Fruit fly (Drosophila melanogaster) whole organism, embryonic: ENCODE measurements around the gene gdl.
A peak's percentile ranks its signal among the peaks of the same experiment; 100 is the strongest.

Experiments used
- ATbp ChIP-seq: fragments of 200-800 bp; sonication (Bioruptor generic); optimal IDR thresholded peaks from 2 replicates; lab custom pipeline; 2017; ENCODE audit warnings: missing biosample characterization, mild to moderate bottlenecking, missing genetic modification characterization, missing genetic modification reagents
- Asciz ChIP-seq: fragments of 200-800 bp; sonication (Bioruptor generic); optimal IDR thresholded peaks from 2 replicates; lab custom pipeline; 2017; ENCODE audit warnings: missing biosample characterization, mild to moderate bottlenecking, missing genetic modification characterization, missing genetic modification reagents
- CG10209 ChIP-seq: fragments of 200-800 bp; sonication (Bioruptor generic); optimal IDR thresholded peaks from 3 replicates; lab custom pipeline; 2017; ENCODE audit warnings: missing biosample characterization, mild to moderate bottlenecking, missing genetic modification characterization, missing genetic modification reagents
- CG10959 ChIP-seq: fragments of 200-800 bp; sonication (Bioruptor generic); IDR thresholded peaks from 2 replicates; pipeline ENCODE4 v1.3.6; 2022; ENCODE audit warnings: missing biosample characterization, missing genetic modification characterization
- CG12071 ChIP-seq: fragments of 200-800 bp; sonication (Bioruptor generic); optimal IDR thresholded peaks from 3 replicates; lab custom pipeline; 2018; ENCODE audit warnings: missing biosample characterization, mild to moderate bottlenecking, missing genetic modification characterization
- CG15073 ChIP-seq: fragments of 200-800 bp; sonication (Bioruptor generic); optimal IDR thresholded peaks from 2 replicates; lab custom pipeline; 2016; ENCODE audit warnings: missing biosample characterization, missing genetic modification characterization
- CG17359 ChIP-seq: fragments of 200-800 bp; sonication (Bioruptor generic); optimal IDR thresholded peaks from 3 replicates; lab custom pipeline; 2018; ENCODE audit warnings: missing biosample characterization, mild to moderate bottlenecking, missing genetic modification characterization, moderate library complexity
- CG17568 ChIP-seq: fragments of 200-800 bp; sonication (Bioruptor generic); optimal IDR thresholded peaks from 2 replicates; lab custom pipeline; 2018; ENCODE audit warnings: missing biosample characterization, mild to moderate bottlenecking, missing genetic modification characterization, moderate library complexity
- CG17912 ChIP-seq: fragments of 200-800 bp; sonication (Bioruptor generic); optimal IDR thresholded peaks from 2 replicates; lab custom pipeline; 2018; ENCODE audit warnings: missing biosample characterization, mild to moderate bottlenecking, missing genetic modification characterization
- CG2678 ChIP-seq: fragments of 200-800 bp; sonication (Bioruptor generic); optimal IDR thresholded peaks from 3 replicates; lab custom pipeline; 2019; ENCODE audit warnings: missing biosample characterization, mild to moderate bottlenecking, missing genetic modification characterization, moderate library complexity
- CG3407 ChIP-seq: fragments of 200-800 bp; sonication (Bioruptor generic); optimal IDR thresholded peaks from 2 replicates; lab custom pipeline; 2018; ENCODE audit warnings: missing biosample characterization, mild to moderate bottlenecking, missing genetic modification characterization
- CG4404 ChIP-seq: fragments of 200-800 bp; sonication (Bioruptor generic); IDR thresholded peaks from 2 replicates; pipeline ENCODE4 v1.3.6; 2022; ENCODE audit warnings: missing biosample characterization, missing genetic modification characterization
- CG4707 ChIP-seq: fragments of 200-800 bp; sonication (Bioruptor generic); optimal IDR thresholded peaks from 2 replicates; lab custom pipeline; 2018; ENCODE audit warnings: missing biosample characterization, mild to moderate bottlenecking, missing genetic modification characterization, moderate library complexity
- CG6254 ChIP-seq: fragments of 200-800 bp; sonication (Bioruptor generic); optimal IDR thresholded peaks from 3 replicates; lab custom pipeline; 2017; ENCODE audit warnings: mild to moderate bottlenecking, missing biosample characterization, missing genetic modification reagents, missing genetic modification characterization
- CG8281 ChIP-seq: fragments of 200-800 bp; sonication (Bioruptor generic); optimal IDR thresholded peaks from 2 replicates; lab custom pipeline; 2018; ENCODE audit warnings: missing biosample characterization, mild to moderate bottlenecking, missing genetic modification characterization, moderate library complexity
- CG8924 ChIP-seq: fragments of 200-800 bp; optimal IDR thresholded peaks from 3 replicates; lab custom pipeline; 2019; ENCODE audit warnings: missing biosample characterization, mild to moderate bottlenecking, missing genetic modification characterization, moderate library complexity
- D ChIP-seq, 2 experiments: fragments of 200-800 bp in 1 of 2; fragments of >200 bp in 1 of 2; sonication (Bioruptor generic) in 1 of 2; optimal IDR thresholded peaks; 2 replicates in 1 of 2; 3 replicates in 1 of 2; lab custom pipeline; 2017; ENCODE audit warnings: mild to moderate bottlenecking in 1 of 2, missing biosample characterization in 1 of 2, missing genetic modification characterization in 1 of 2, missing genetic modification reagents in 1 of 2
- Dref ChIP-seq: fragments of 200-800 bp; sonication (Bioruptor generic); IDR thresholded peaks from 2 replicates; pipeline ENCODE4 v1.3.6; 2022; ENCODE audit warnings: missing biosample characterization, missing genetic modification characterization
- Drgx ChIP-seq: fragments of 200-800 bp; sonication (Bioruptor generic); IDR thresholded peaks from 2 replicates; pipeline ENCODE4 v1.3.6; 2022; ENCODE audit warnings: missing biosample characterization, missing genetic modification characterization
- Hr78 ChIP-seq, 2 experiments: fragments of 200-800 bp in 1 of 2; fragments of >200 bp in 1 of 2; sonication (Bioruptor generic) in 1 of 2; optimal IDR thresholded peaks; 2 replicates each; lab custom pipeline; 2017 to 2019; ENCODE audit warnings: missing biosample characterization in 2 of 2, missing genetic modification characterization in 2 of 2, mild to moderate bottlenecking in 1 of 2, moderate library complexity in 1 of 2
- Oli ChIP-seq: fragments of 200-800 bp; sonication (Bioruptor generic); optimal IDR thresholded peaks from 2 replicates; lab custom pipeline; 2018; ENCODE audit warnings: missing biosample characterization, mild to moderate bottlenecking, missing genetic modification characterization, moderate library complexity
- Rx ChIP-seq: fragments of 200-800 bp; sonication (Bioruptor generic); IDR thresholded peaks from 2 replicates; pipeline ENCODE4 v1.3.6; 2022; ENCODE audit warnings: missing biosample characterization, missing genetic modification characterization
- Ssrp ChIP-seq: fragments of 200-800 bp; sonication (Bioruptor generic); optimal IDR thresholded peaks from 2 replicates; lab custom pipeline; 2018; ENCODE audit warnings: missing biosample characterization, mild to moderate bottlenecking, missing genetic modification characterization, moderate library complexity
- bsh ChIP-seq, 2 experiments: fragments of 200-800 bp; sonication (Bioruptor generic); optimal IDR thresholded peaks; 2 replicates each; lab custom pipeline; 2017 to 2018; ENCODE audit warnings: mild to moderate bottlenecking in 2 of 2, missing biosample characterization in 2 of 2, missing genetic modification characterization in 2 of 2, moderate library complexity in 1 of 2
- chm ChIP-seq: fragments of 200-800 bp; sonication (Bioruptor generic); IDR thresholded peaks from 2 replicates; pipeline ENCODE4 v1.3.6; 2022; ENCODE audit warnings: missing biosample characterization, missing genetic modification characterization
- crp ChIP-seq, 2 experiments: fragments of 200-800 bp; sonication (Bioruptor generic); optimal IDR thresholded peaks; 2 replicates in 1 of 2; 3 replicates in 1 of 2; lab custom pipeline; 2017; ENCODE audit warnings: missing biosample characterization in 2 of 2, missing genetic modification characterization in 2 of 2, mild to moderate bottlenecking in 1 of 2, moderate library complexity in 1 of 2
- cwo ChIP-seq: fragments of 200-800 bp; sonication (Bioruptor generic); optimal IDR thresholded peaks from 3 replicates; lab custom pipeline; 2017; ENCODE audit warnings: missing biosample characterization, missing genetic modification characterization, mild to moderate bottlenecking, moderate library complexity, missing genetic modification reagents
- emc ChIP-seq: fragments of 200-800 bp; sonication (Bioruptor generic); optimal IDR thresholded peaks from 2 replicates; lab custom pipeline; 2016; ENCODE audit warnings: missing biosample characterization, missing genetic modification characterization
- eyg ChIP-seq: fragments of 200-800 bp; sonication (Bioruptor generic); optimal IDR thresholded peaks from 3 replicates; lab custom pipeline; 2016; ENCODE audit warnings: missing biosample characterization, missing genetic modification characterization
- gro ChIP-seq: fragments of 200-800 bp; sonication (Bioruptor generic); optimal IDR thresholded peaks from 2 replicates; lab custom pipeline; 2016; ENCODE audit warnings: missing biosample characterization, missing genetic modification characterization
- lbe ChIP-seq: fragments of 200-800 bp; sonication (Bioruptor generic); optimal IDR thresholded peaks from 2 replicates; lab custom pipeline; 2016; ENCODE audit warnings: missing biosample characterization, mild to moderate bottlenecking, missing genetic modification characterization
- nom ChIP-seq: fragments of 200-800 bp; sonication (Bioruptor generic); optimal IDR thresholded peaks from 2 replicates; lab custom pipeline; 2017; ENCODE audit warnings: missing biosample characterization, missing genetic modification characterization, mild to moderate bottlenecking, moderate library complexity, missing genetic modification reagents
- sima ChIP-seq: fragments of 200-800 bp; sonication (Bioruptor generic); optimal IDR thresholded peaks from 2 replicates; lab custom pipeline; 2016; ENCODE audit warnings: missing biosample characterization, missing genetic modification characterization
- slp2 ChIP-seq: fragments of 200-800 bp; sonication (Bioruptor generic); optimal IDR thresholded peaks from 2 replicates; lab custom pipeline; 2016; ENCODE audit warnings: missing biosample characterization, missing genetic modification characterization
- toy ChIP-seq: fragments of 200-800 bp; sonication (Bioruptor generic); IDR thresholded peaks from 2 replicates; pipeline ENCODE4 v1.3.6; 2022; ENCODE audit warnings: missing biosample characterization, missing genetic modification characterization
- ttk ChIP-seq: fragments of 200-800 bp; sonication (Bioruptor generic); IDR thresholded peaks from 2 replicates; pipeline ENCODE4 v2.1.2; 2022; ENCODE audit warnings: missing biosample characterization, missing genetic modification characterization

Gene gdl

dm6 chr3L:15530638-15531225 is 21.5 kb downstream of the gdl start (continued):
- TF ChIP-seq slp2 (GFP tag; lab: Kevin White, UChicago): no peak
- no peak for TF ChIP-seq D (optimal IDR thresholded peaks at IDR 0.05; lab: Kevin White, UChicago)
- peak; percentile 17 for TF ChIP-seq D (GFP tag; optimal IDR thresholded peaks at IDR 0.05; lab: Kevin White, UChicago)
- TF ChIP-seq Rx (GFP tag; lab: Robert Waterston, UW): no peak
- no peak for TF ChIP-seq CG4404 (GFP tag; lab: Robert Waterston, UW)
- peak; percentile 3 for TF ChIP-seq CG8924 (tag; lab: Kevin White, UChicago)
- TF ChIP-seq Hr78 (GFP tag; optimal IDR thresholded peaks at IDR 0.05; lab: Kevin White, UChicago): no peak
- peak; percentile 31 for TF ChIP-seq CG17359 (tag; lab: Kevin White, UChicago)
- no peak for TF ChIP-seq Oli (tag; lab: Kevin White, UChicago)
- peak; percentile 43 for TF ChIP-seq Asciz (GFP tag; lab: Kevin White, UChicago)
- TF ChIP-seq CG10209 (GFP tag; lab: Kevin White, UChicago): peak; percentile 2
- TF ChIP-seq emc (GFP tag; lab: Kevin White, UChicago): no peak
- TF ChIP-seq cwo (GFP tag; lab: Kevin White, UChicago): no peak
- TF ChIP-seq CG15073: no peak
- TF ChIP-seq Dref (GFP tag; lab: Robert Waterston, UW): no peak
- no peak for TF ChIP-seq eyg (GFP tag; lab: Kevin White, UChicago)
- TF ChIP-seq sima (GFP tag; lab: Kevin White, UChicago): no peak
- TF ChIP-seq gro (GFP tag; lab: Kevin White, UChicago): no peak
- TF ChIP-seq CG17912 (GFP tag; lab: Kevin White, UChicago): no peak
- peak; percentile 54 for TF ChIP-seq CG8281 (tag; lab: Kevin White, UChicago)
- TF ChIP-seq nom (GFP tag; lab: Kevin White, UChicago): peak; percentile 32
- TF ChIP-seq chm (GFP tag; lab: Robert Waterston, UW): peak; percentile 66
- TF ChIP-seq CG10959 (GFP tag; lab: Robert Waterston, UW): no peak
- peak; percentile 40 for TF ChIP-seq CG4707 (GFP tag; lab: Kevin White, UChicago)
- peak; percentile 26 for TF ChIP-seq CG12071
- TF ChIP-seq CG17568 (GFP tag; lab: Kevin White, UChicago): peak; percentile 19
- no peak for TF ChIP-seq toy (GFP tag; lab: Robert Waterston, UW)
- TF ChIP-seq CG3407: peak; percentile 23
- no peak for TF ChIP-seq Ssrp (tag; lab: Kevin White, UChicago)
- TF ChIP-seq Drgx (GFP tag; lab: Robert Waterston, UW): no peak
- TF ChIP-seq crp (GFP tag; optimal IDR thresholded peaks at IDR 0.05; lab: Kevin White, UChicago): no peak
- TF ChIP-seq ttk (GFP tag; lab: Robert Waterston, UW): no peak
- TF ChIP-seq CG2678 (tag; lab: Kevin White, UChicago): peak; percentile 37
- peak; percentile 1 for TF ChIP-seq CG6254
- TF ChIP-seq bsh (GFP tag; optimal IDR thresholded peaks at IDR 0.05; lab: Kevin White, UChicago): peak in 1 of 2 experiments; percentile 34
- TF ChIP-seq lbe (GFP tag; lab: Kevin White, UChicago): peak; percentile 12
- TF ChIP-seq ATbp (GFP tag; lab: Kevin White, UChicago): peak; percentile 52
